Fruit fly (Drosophila melanogaster) S2 (cell line): Measurements from ENCODE around the gene CG32302.

Source experiments
- CG8478 ChIP-seq: fragments of >200 bp; optimal IDR thresholded peaks from 2 replicates; lab custom pipeline; 2018
- CTCF ChIP-seq, 2 experiments: fragments of >200 bp; optimal IDR thresholded peaks; 2 replicates each; lab custom pipeline; 2018

dm6 chr3L:2237034-2237433, 31.6 kb upstream of the CG32302 start, which contains the start of gene CG9018:
- TF ChIP-seq CG8478 (lab: Kevin White, UChicago) (no peak), CTCF (optimal IDR thresholded peaks at IDR 0.05; lab: Kevin White, UChicago) (peak; percentile 91)
